Worm (Caenorhabditis elegans): ENCODE results near the gene T13C5.2.

DNA sequence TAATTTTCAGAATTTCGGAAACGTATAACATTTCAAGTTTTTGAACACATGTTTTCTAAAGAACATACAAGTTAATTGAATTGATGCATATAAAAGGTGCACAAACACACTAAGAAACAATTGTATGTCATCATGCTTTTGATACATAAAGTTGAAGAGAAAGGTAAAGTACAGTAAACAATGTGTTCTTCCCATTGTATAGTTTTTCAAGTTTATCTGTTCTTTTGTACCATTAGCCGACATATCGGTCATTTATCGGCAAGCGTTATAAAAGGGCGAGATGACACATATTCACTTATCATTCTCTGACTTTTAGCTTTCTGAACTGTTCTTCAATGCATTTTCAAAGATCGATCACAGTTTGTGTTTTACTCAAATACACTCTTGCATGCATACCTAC lies 5.1 kb downstream of the T13C5.2 start, which contains the start of gene T13C5.9:
- TF ChIP-seq lin-39 (tag; optimal IDR thresholded peaks at IDR 0.05) (no peak), aly-2 (tag; optimal IDR thresholded peaks at IDR 0.05) (no peak), elt-1 (tag; optimal IDR thresholded peaks at IDR 0.05) (no peak)
